Worm (Caenorhabditis elegans) whole organism, L1 larva: Measurements from ENCODE around the gene cup-15.

Experiments used
- C34B4.2 ChIP-seq: sonication (generic microtip); optimal IDR thresholded peaks from 2 replicates; lab custom pipeline; 2017; ENCODE audit warnings: mild to moderate bottlenecking, missing genetic modification characterization, missing compliant biosample characterization
- blmp-1 ChIP-seq: fragments of 150-350 bp; optimal IDR thresholded peaks from 2 replicates; lab custom pipeline; 2014; ENCODE audit warnings: missing biosample characterization, missing genetic modification characterization
- ceh-8 ChIP-seq: fragments of 200-800 bp; sonication (Bioruptor generic); optimal IDR thresholded peaks from 2 replicates; lab custom pipeline; 2018; ENCODE audit warnings: mild to moderate bottlenecking, missing genetic modification characterization, moderate library complexity, missing compliant biosample characterization
- ceh-82 ChIP-seq, 3 experiments: fragments of 150-350 bp in 1 of 3; sonication (generic microtip) in 2 of 3; optimal IDR thresholded peaks; 2 replicates each; lab custom pipeline; 2014 to 2017; ENCODE audit warnings: missing biosample characterization in 3 of 3, missing genetic modification characterization in 3 of 3
- ceh-88 ChIP-seq: fragments of 200-800 bp; sonication (Bioruptor generic); IDR thresholded peaks from 2 replicates; pipeline ENCODE4 v1.3.6; 2022; ENCODE audit warnings: missing genetic modification characterization, missing compliant biosample characterization
- ces-1 ChIP-seq: fragments of 150-350 bp; optimal IDR thresholded peaks from 2 replicates; lab custom pipeline; 2014; ENCODE audit warnings: missing biosample characterization, missing genetic modification reagents, missing genetic modification characterization
- dpl-1 ChIP-seq, 3 experiments: fragments of 150-350 bp in 2 of 3; sonication (generic microtip) in 1 of 3; optimal IDR thresholded peaks; 2 replicates each; lab custom pipeline; 2014 to 2017; ENCODE audit warnings: missing biosample characterization in 3 of 3, missing genetic modification characterization in 3 of 3, missing genetic modification reagents in 3 of 3
- dsc-1 ChIP-seq: sonication (generic microtip); optimal IDR thresholded peaks from 2 replicates; lab custom pipeline; 2016; ENCODE audit warnings: mild to moderate bottlenecking, missing genetic modification characterization, missing compliant biosample characterization
- efl-1 ChIP-seq, 4 experiments: fragments of 150-350 bp; optimal IDR thresholded peaks in 3 of 4; peaks in 1 of 4; 1 replicate in 1 of 4; 2 replicates in 3 of 4; lab custom pipeline; 2014; ENCODE audit warnings: missing biosample characterization in 2 of 4, missing genetic modification characterization in 2 of 4, missing genetic modification reagents in 2 of 4
- efl-3 ChIP-seq: fragments of 200-800 bp; sonication (Bioruptor generic); optimal IDR thresholded peaks from 2 replicates; lab custom pipeline; 2018; ENCODE audit warnings: mild to moderate bottlenecking, missing genetic modification characterization, missing compliant biosample characterization
- egl-13 ChIP-seq: sonication (generic microtip); optimal IDR thresholded peaks from 2 replicates; lab custom pipeline; 2016; ENCODE audit warnings: missing genotype, missing genetic modification reagents, missing genetic modification characterization, missing compliant biosample characterization
- elt-2 ChIP-seq: sonication (generic microtip); optimal IDR thresholded peaks from 2 replicates; lab custom pipeline; 2016; ENCODE audit warnings: missing genetic modification characterization, mild to moderate bottlenecking, inconsistent platforms, missing compliant biosample characterization, missing genetic modification reagents
- elt-3 ChIP-seq, 6 experiments: fragments of 150-350 bp in 1 of 6; sonication (generic microtip); optimal IDR thresholded peaks; 2 replicates each; lab custom pipeline; 2017 to 2018; ENCODE audit warnings: missing biosample characterization in 6 of 6, missing genetic modification characterization in 6 of 6, inconsistent platforms in 1 of 6
- ets-5 ChIP-seq: fragments of 200-800 bp; sonication (Bioruptor generic); IDR thresholded peaks from 2 replicates; pipeline ENCODE4 v1.3.6; 2022; ENCODE audit warnings: missing genetic modification characterization, missing compliant biosample characterization
- fkh-10 ChIP-seq: sonication (generic microtip); optimal IDR thresholded peaks from 2 replicates; lab custom pipeline; 2017; ENCODE audit warnings: missing biosample characterization, missing genetic modification reagents, missing genetic modification characterization
- fkh-4 ChIP-seq: sonication (generic microtip); optimal IDR thresholded peaks from 2 replicates; lab custom pipeline; 2016; ENCODE audit warnings: missing compliant biosample characterization, missing genetic modification characterization, borderline replicate concordance
- fos-1 ChIP-seq: fragments of 150-350 bp; optimal IDR thresholded peaks from 2 replicates; lab custom pipeline; 2014; ENCODE audit warnings: missing biosample characterization, missing genetic modification characterization
- grh-1 ChIP-seq: fragments of 200-800 bp; sonication (Bioruptor generic); IDR thresholded peaks from 2 replicates; pipeline ENCODE4 v1.3.6; 2022; ENCODE audit warnings: missing genetic modification reagents, missing genetic modification characterization, missing compliant biosample characterization
- hlh-17 ChIP-seq: fragments of 200-800 bp; sonication (Bioruptor generic); optimal IDR thresholded peaks from 2 replicates; lab custom pipeline; 2018; ENCODE audit warnings: missing genetic modification characterization, mild to moderate bottlenecking, missing compliant biosample characterization, moderate library complexity, borderline replicate concordance
- irx-1 ChIP-seq: sonication (generic microtip); optimal IDR thresholded peaks from 2 replicates; lab custom pipeline; 2016; ENCODE audit warnings: missing genetic modification characterization, missing compliant biosample characterization
- isw-1 ChIP-seq: fragments of 200-800 bp; sonication (Bioruptor generic); IDR thresholded peaks from 2 replicates; pipeline ENCODE4 v1.3.6; 2022; ENCODE audit warnings: missing genetic modification characterization, missing compliant biosample characterization
- jun-1 ChIP-seq: fragments of 150-350 bp; optimal IDR thresholded peaks from 2 replicates; lab custom pipeline; 2014; ENCODE audit warnings: missing biosample characterization, missing genetic modification reagents, missing genetic modification characterization
- lin-14 ChIP-seq: fragments of 200-800 bp; sonication (Bioruptor generic); optimal IDR thresholded peaks from 2 replicates; lab custom pipeline; 2018; ENCODE audit warnings: mild to moderate bottlenecking, missing genetic modification characterization, moderate library complexity, missing compliant biosample characterization
- lin-35 ChIP-seq, 2 experiments: fragments of 150-350 bp; optimal IDR thresholded peaks; 2 replicates each; lab custom pipeline; 2014; ENCODE audit warnings: missing biosample characterization in 2 of 2, missing genetic modification characterization in 2 of 2, missing genetic modification reagents in 2 of 2
- lsy-2 ChIP-seq, 2 experiments: fragments of 150-350 bp; optimal IDR thresholded peaks; 2 replicates each; lab custom pipeline; 2014; ENCODE audit warnings: missing biosample characterization in 2 of 2, missing genetic modification characterization in 2 of 2
- mef-2 ChIP-seq: fragments of 150-350 bp; optimal IDR thresholded peaks from 2 replicates; lab custom pipeline; 2014; ENCODE audit warnings: missing biosample characterization, missing genetic modification characterization
- nhr-11 ChIP-seq: fragments of 150-350 bp; optimal IDR thresholded peaks from 2 replicates; lab custom pipeline; 2014; ENCODE audit warnings: missing biosample characterization, missing genetic modification characterization
- nhr-12 ChIP-seq: sonication (generic microtip); optimal IDR thresholded peaks from 2 replicates; lab custom pipeline; 2017; ENCODE audit warnings: missing biosample characterization, missing genetic modification characterization
- nhr-28 ChIP-seq: fragments of 150-350 bp; optimal IDR thresholded peaks from 2 replicates; lab custom pipeline; 2014; ENCODE audit warnings: missing biosample characterization, missing genetic modification characterization
- nhr-71 ChIP-seq: sonication (generic microtip); optimal IDR thresholded peaks from 2 replicates; lab custom pipeline; 2016; ENCODE audit warnings: mild to moderate bottlenecking, missing genetic modification characterization, moderate library complexity, missing compliant biosample characterization
- nhr-76 ChIP-seq: sonication (generic microtip); optimal IDR thresholded peaks from 2 replicates; lab custom pipeline; 2017; ENCODE audit warnings: missing biosample characterization, missing genetic modification characterization
- nhr-77 ChIP-seq: fragments of 150-350 bp; optimal IDR thresholded peaks from 2 replicates; lab custom pipeline; 2014; ENCODE audit warnings: missing biosample characterization, missing genetic modification characterization
- nhr-84 ChIP-seq: sonication (generic microtip); optimal IDR thresholded peaks from 2 replicates; lab custom pipeline; 2017; ENCODE audit warnings: missing biosample characterization, missing genetic modification characterization
- pag-3 ChIP-seq: sonication (generic microtip); optimal IDR thresholded peaks from 2 replicates; lab custom pipeline; 2017; ENCODE audit warnings: missing genetic modification characterization, mild to moderate bottlenecking, missing compliant biosample characterization, antibody characterized with exemption, borderline replicate concordance; ENCODE audit not compliant: insufficient read depth
- pax-3 ChIP-seq: fragments of 200-800 bp; sonication (Bioruptor generic); optimal IDR thresholded peaks from 2 replicates; lab custom pipeline; 2018; ENCODE audit warnings: mild to moderate bottlenecking, missing genetic modification characterization, moderate library complexity, missing compliant biosample characterization
- skn-1 ChIP-seq: fragments of 150-350 bp; optimal IDR thresholded peaks from 2 replicates; lab custom pipeline; 2014; ENCODE audit warnings: missing biosample characterization, missing genetic modification characterization
- snpc-4 ChIP-seq: fragments of 150-350 bp; optimal IDR thresholded peaks from 2 replicates; lab custom pipeline; 2014; ENCODE audit warnings: missing biosample characterization, missing genetic modification characterization
- snu-23 ChIP-seq: sonication (generic microtip); optimal IDR thresholded peaks from 2 replicates; lab custom pipeline; 2016; ENCODE audit warnings: missing genetic modification characterization, missing compliant biosample characterization
- sup-37 ChIP-seq: fragments of 200-800 bp; sonication (Bioruptor generic); optimal IDR thresholded peaks from 2 replicates; lab custom pipeline; 2018; ENCODE audit warnings: mild to moderate bottlenecking, missing genetic modification characterization, missing compliant biosample characterization
- tlp-1 ChIP-seq: fragments of 150-350 bp; optimal IDR thresholded peaks from 2 replicates; lab custom pipeline; 2014; ENCODE audit warnings: missing biosample characterization, missing genetic modification characterization
- unc-98 ChIP-seq: fragments of 200-800 bp; sonication (Bioruptor generic); IDR thresholded peaks from 2 replicates; pipeline ENCODE4 v1.3.6; 2022; ENCODE audit warnings: missing genetic modification characterization, missing compliant biosample characterization
- vab-15 ChIP-seq: sonication (generic microtip); optimal IDR thresholded peaks from 2 replicates; lab custom pipeline; 2017; ENCODE audit warnings: missing genotype, mild to moderate bottlenecking, missing genetic modification characterization, missing compliant biosample characterization
- zag-1 ChIP-seq: fragments of 150-350 bp; optimal IDR thresholded peaks from 2 replicates; lab custom pipeline; 2014; ENCODE audit warnings: missing biosample characterization, missing genetic modification characterization
- zip-4 ChIP-seq: fragments of 200-800 bp; sonication (Bioruptor generic); optimal IDR thresholded peaks from 2 replicates; lab custom pipeline; 2018; ENCODE audit warnings: mild to moderate bottlenecking, missing genetic modification characterization, moderate library complexity, missing compliant biosample characterization
- ztf-11 ChIP-seq, 2 experiments: sonication (generic microtip); optimal IDR thresholded peaks; 2 replicates each; lab custom pipeline; 2016 to 2017; ENCODE audit warnings: missing genetic modification characterization in 2 of 2, missing biosample characterization in 1 of 2, missing compliant biosample characterization in 1 of 2

cup-15 gene

DNA sequence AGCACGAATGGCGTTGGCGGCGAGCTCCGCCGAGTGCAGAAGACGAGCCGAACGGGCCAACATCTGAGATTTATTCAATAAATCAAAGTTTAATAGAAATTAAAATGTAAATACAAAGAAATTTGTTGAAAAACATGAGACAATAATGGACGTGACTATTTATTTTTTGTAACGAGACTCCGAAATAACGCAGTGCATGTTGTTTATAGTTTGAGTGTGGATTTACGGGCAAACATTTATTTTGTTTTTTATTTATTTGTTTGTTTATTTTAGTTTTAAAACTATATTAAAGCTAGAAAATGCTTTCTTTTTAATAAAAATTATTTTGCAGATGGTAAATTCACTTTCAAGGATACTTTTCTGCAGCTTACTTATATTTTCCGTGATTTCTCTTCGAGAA, at the start of gene cup-15, which contains the start of gene sdhb-1:
cup-15 (plus strand) TSS at position 332 of the 400 bp plus-strand sequence.
sdhb-1 (minus strand) TSS at position 63 of the 400 bp plus-strand sequence.
- TF ChIP-seq nhr-76: no peak
- peak; percentile 27 for TF ChIP-seq lin-14 (GFP tag; lab: Kevin White, UChicago)
- TF ChIP-seq dpl-1 (GFP tag; optimal IDR thresholded peaks at IDR 0.05; lab: Kevin White, UChicago): peak in 2 of 3 experiments; percentile 0 to 46
- TF ChIP-seq zag-1: no peak
- TF ChIP-seq elt-2 (tag; lab: Kevin White, UChicago): no peak
- TF ChIP-seq efl-1 (optimal IDR thresholded peaks at IDR 0.05; lab: Kevin White, UChicago): peak; percentile 13 to 14
- no peak for TF ChIP-seq efl-1 (GFP tag; optimal IDR thresholded peaks at IDR 0.05 in 1 of 2; lab: Kevin White, UChicago)
- TF ChIP-seq snu-23: peak; percentile 1
- no peak for TF ChIP-seq C34B4.2 (tag; lab: Kevin White, UChicago)
- TF ChIP-seq lsy-2 (tag; optimal IDR thresholded peaks at IDR 0.05; lab: Kevin White, UChicago): peak; percentile 26 to 53
- TF ChIP-seq egl-13 (tag; lab: Kevin White, UChicago): no peak
- no peak for TF ChIP-seq ceh-8
- no peak for TF ChIP-seq elt-3 (tag; optimal IDR thresholded peaks at IDR 0.05; lab: Kevin White, UChicago)
- peak in 1 of 2 experiments; percentile 53 for TF ChIP-seq lin-35 (GFP tag; optimal IDR thresholded peaks at IDR 0.05; lab: Kevin White, UChicago)
- TF ChIP-seq efl-3: no peak
- no peak for TF ChIP-seq tlp-1 (tag; lab: Kevin White, UChicago)
- no peak for TF ChIP-seq hlh-17 (GFP tag; lab: Kevin White, UChicago)
- TF ChIP-seq jun-1: no peak
- TF ChIP-seq fkh-10 (GFP tag; lab: Kevin White, UChicago): no peak
- no peak for TF ChIP-seq sup-37 (GFP tag; lab: Kevin White, UChicago)
- TF ChIP-seq blmp-1 (tag; lab: Kevin White, UChicago): peak; percentile 27
- TF ChIP-seq isw-1 (GFP tag; lab: Robert Waterston, UW): no peak
- peak; percentile 31 for TF ChIP-seq nhr-71 (tag; lab: Kevin White, UChicago)

DNA sequence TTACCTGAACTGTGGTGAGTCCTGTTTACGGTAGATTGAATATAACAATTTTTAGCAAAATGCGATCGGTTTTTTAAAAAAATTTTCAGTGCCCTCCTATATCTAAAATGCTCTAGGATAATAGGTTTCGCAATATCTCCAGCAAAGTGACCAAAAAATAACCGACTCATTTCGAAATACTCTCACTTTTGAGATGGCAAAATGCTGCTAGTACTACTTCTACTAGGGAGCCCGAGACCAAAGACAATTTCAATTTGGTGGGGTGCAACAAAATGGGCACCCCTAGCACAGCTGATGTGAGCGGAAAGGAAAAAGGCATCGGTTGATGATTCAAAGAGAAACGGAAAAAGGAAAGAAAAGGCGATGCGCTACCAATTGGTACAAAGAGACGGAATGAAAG, 49.3 kb upstream of the cup-15 start:
- TF ChIP-seq nhr-71 (tag; lab: Kevin White, UChicago) (no peak), nhr-11 (no peak), unc-98 (no peak), fkh-4 (tag; lab: Kevin White, UChicago) (no peak), egl-13 (tag; lab: Kevin White, UChicago) (no peak), ztf-11 (tag; optimal IDR thresholded peaks at IDR 0.05; lab: Kevin White, UChicago) (no peak), skn-1 (tag; lab: Kevin White, UChicago) (peak; percentile 1), zag-1 (no peak), ets-5 (GFP tag; lab: Robert Waterston, UW) (no peak), elt-3 (tag; optimal IDR thresholded peaks at IDR 0.05; lab: Kevin White, UChicago) (no peak), lin-14 (GFP tag; lab: Kevin White, UChicago) (peak; percentile 24), ceh-82 (tag; optimal IDR thresholded peaks at IDR 0.05; lab: Kevin White, UChicago) (peak in 1 of 3 experiments; percentile 15), isw-1 (GFP tag; lab: Robert Waterston, UW) (no peak), mef-2 (no peak), nhr-84 (tag; lab: Kevin White, UChicago) (no peak), grh-1 (GFP tag; lab: Robert Waterston, UW) (no peak), dsc-1 (no peak), pax-3 (tag; lab: Kevin White, UChicago) (no peak), nhr-77 (no peak), nhr-12 (tag; lab: Kevin White, UChicago) (no peak)

DNA sequence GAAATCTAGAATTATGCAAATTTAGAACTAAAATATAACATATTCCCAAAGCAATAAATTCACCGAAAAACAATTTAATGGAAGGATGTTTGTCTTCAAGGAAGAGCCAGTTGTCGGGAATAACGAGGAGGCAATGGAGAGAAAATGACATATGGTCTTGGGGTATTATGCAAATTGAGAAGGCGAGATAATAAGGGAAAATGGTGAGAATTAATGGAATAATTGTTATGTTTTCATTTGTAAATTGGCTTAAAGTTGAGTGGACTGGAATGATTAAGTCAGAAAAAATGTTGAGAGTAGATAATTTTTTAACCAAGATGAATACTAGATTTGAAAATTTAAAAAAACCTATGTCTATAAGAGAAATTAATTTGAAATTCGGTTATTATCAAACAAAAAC, 48.0 kb upstream of the cup-15 start:
- TF ChIP-seq vab-15 (tag; lab: Kevin White, UChicago) (no peak), zip-4 (GFP tag; lab: Kevin White, UChicago) (no peak), irx-1 (tag; lab: Kevin White, UChicago) (no peak), nhr-28 (tag; lab: Kevin White, UChicago) (no peak), pag-3 (no peak), ces-1 (GFP tag; lab: Kevin White, UChicago) (no peak), lsy-2 (tag; optimal IDR thresholded peaks at IDR 0.05; lab: Kevin White, UChicago) (no peak), snpc-4 (tag; lab: Kevin White, UChicago) (no peak), ceh-88 (GFP tag; lab: Robert Waterston, UW) (no peak), fkh-4 (tag; lab: Kevin White, UChicago) (no peak), fos-1 (tag; lab: Kevin White, UChicago) (no peak)
